Fruit fly (Drosophila melanogaster) whole organism, embryonic: ENCODE results near the gene tipE.

Experiments used
- CG10321 ChIP-seq: fragments of 200-800 bp; sonication (Bioruptor generic); IDR thresholded peaks from 2 replicates; pipeline ENCODE4 v1.3.6; 2022; ENCODE audit warnings: missing biosample characterization, missing genetic modification characterization
- CG11695 ChIP-seq: fragments of 200-800 bp; sonication (Bioruptor generic); IDR thresholded peaks from 3 replicates; pipeline ENCODE4 v1.3.6; 2022; ENCODE audit warnings: missing biosample characterization, missing genetic modification characterization
- CG1233 ChIP-seq: fragments of 200-800 bp; sonication (Bioruptor generic); optimal IDR thresholded peaks from 4 replicates; lab custom pipeline; 2018; ENCODE audit warnings: missing biosample characterization, mild to moderate bottlenecking, missing genetic modification characterization
- CG13287 ChIP-seq: fragments of 200-800 bp; sonication (Bioruptor generic); IDR thresholded peaks from 2 replicates; pipeline ENCODE4 v1.3.6; 2022; ENCODE audit warnings: missing biosample characterization, missing genetic modification characterization; ENCODE audit not compliant: partially characterized antibody
- CG17328 ChIP-seq: fragments of 200-800 bp; sonication (Bioruptor generic); IDR thresholded peaks from 2 replicates; pipeline ENCODE4 v1.3.6; 2022; ENCODE audit warnings: missing biosample characterization, missing genetic modification characterization
- CG17359 ChIP-seq: fragments of 200-800 bp; sonication (Bioruptor generic); optimal IDR thresholded peaks from 3 replicates; lab custom pipeline; 2018; ENCODE audit warnings: missing biosample characterization, mild to moderate bottlenecking, missing genetic modification characterization, moderate library complexity
- CG34224 ChIP-seq: fragments of 200-800 bp; sonication (Bioruptor generic); IDR thresholded peaks from 3 replicates; pipeline ENCODE4 v1.3.6; 2022; ENCODE audit warnings: missing biosample characterization, missing genetic modification characterization; ENCODE audit not compliant: partially characterized antibody
- CG34376 ChIP-seq: fragments of 200-800 bp; sonication (Bioruptor generic); optimal IDR thresholded peaks from 2 replicates; lab custom pipeline; 2018; ENCODE audit warnings: missing biosample characterization, mild to moderate bottlenecking, missing genetic modification characterization
- CG34422 ChIP-seq: fragments of 200-800 bp; sonication (Bioruptor generic); IDR thresholded peaks from 3 replicates; pipeline ENCODE4 v1.3.6; 2022; ENCODE audit warnings: missing biosample characterization, missing genetic modification characterization
- CG4282 ChIP-seq: fragments of 200-800 bp; sonication (Bioruptor generic); optimal IDR thresholded peaks from 2 replicates; lab custom pipeline; 2016; ENCODE audit warnings: missing biosample characterization, missing genetic modification characterization
- CG4360 ChIP-seq: fragments of 200-800 bp; sonication (Bioruptor generic); IDR thresholded peaks from 2 replicates; pipeline ENCODE4 v1.3.6; 2022; ENCODE audit warnings: missing biosample characterization, missing genetic modification characterization
- CG6272 ChIP-seq: fragments of 200-800 bp; sonication (Bioruptor generic); IDR thresholded peaks from 2 replicates; pipeline ENCODE4 v1.3.6; 2022; ENCODE audit warnings: missing biosample characterization, missing genetic modification characterization
- CG6813 ChIP-seq: fragments of 200-800 bp; sonication (Bioruptor generic); optimal IDR thresholded peaks from 2 replicates; lab custom pipeline; 2017; ENCODE audit warnings: missing biosample characterization, missing genetic modification characterization, mild to moderate bottlenecking, moderate library complexity, missing genetic modification reagents
- CG7745 ChIP-seq: fragments of 200-800 bp; sonication (Bioruptor generic); optimal IDR thresholded peaks from 2 replicates; lab custom pipeline; 2018; ENCODE audit warnings: missing biosample characterization, mild to moderate bottlenecking, missing genetic modification characterization, moderate library complexity
- CG8765 ChIP-seq: fragments of 200-800 bp; sonication (Bioruptor generic); IDR thresholded peaks from 2 replicates; pipeline ENCODE4 v1.3.6; 2022; ENCODE audit warnings: missing biosample characterization, missing genetic modification characterization
- CG9797 ChIP-seq: fragments of 200-800 bp; sonication (Bioruptor generic); optimal IDR thresholded peaks from 3 replicates; lab custom pipeline; 2018; ENCODE audit warnings: missing biosample characterization, mild to moderate bottlenecking, missing genetic modification characterization
- Dad ChIP-seq: fragments of 200-800 bp; sonication (Bioruptor generic); optimal IDR thresholded peaks from 3 replicates; lab custom pipeline; 2016; ENCODE audit warnings: missing biosample characterization, missing genetic modification characterization
- Dll ChIP-seq: fragments of 200-800 bp; sonication (Bioruptor generic); IDR thresholded peaks from 4 replicates; pipeline ENCODE4 v1.3.6; 2022; ENCODE audit warnings: missing biosample characterization, missing genetic modification characterization; ENCODE audit not compliant: partially characterized antibody
- ERR ChIP-seq: fragments of 200-800 bp; sonication (Bioruptor generic); optimal IDR thresholded peaks from 2 replicates; lab custom pipeline; 2016; ENCODE audit warnings: missing biosample characterization, missing genetic modification characterization
- HLHmδ ChIP-seq: fragments of 200-800 bp; sonication (Bioruptor generic); optimal IDR thresholded peaks from 2 replicates; lab custom pipeline; 2018; ENCODE audit warnings: missing biosample characterization, mild to moderate bottlenecking, missing genetic modification characterization, moderate library complexity
- Jarid2 ChIP-seq: fragments of 200-800 bp; sonication (Bioruptor generic); optimal IDR thresholded peaks from 3 replicates; lab custom pipeline; 2017; ENCODE audit warnings: mild to moderate bottlenecking, missing biosample characterization, missing genetic modification reagents, missing genetic modification characterization
- MESR4 ChIP-seq: fragments of 200-800 bp; sonication (Bioruptor generic); optimal IDR thresholded peaks from 2 replicates; lab custom pipeline; 2018; ENCODE audit warnings: missing biosample characterization, mild to moderate bottlenecking, missing genetic modification characterization, moderate library complexity
- Mad ChIP-seq: fragments of 200-800 bp; sonication (Bioruptor generic); optimal IDR thresholded peaks from 2 replicates; lab custom pipeline; 2016; ENCODE audit warnings: missing biosample characterization, missing genetic modification characterization
- Med ChIP-seq: fragments of 200-800 bp; sonication (Bioruptor generic); peaks from one replicate; lab custom pipeline; 2016; ENCODE audit warnings: missing biosample characterization, missing genetic modification characterization, mild to moderate bottlenecking, inconsistent platforms, moderate library complexity
- Meics ChIP-seq: fragments of 200-800 bp; sonication (Bioruptor generic); optimal IDR thresholded peaks from 2 replicates; lab custom pipeline; 2017; ENCODE audit warnings: missing biosample characterization, mild to moderate bottlenecking, missing genetic modification characterization
- Nf-YA ChIP-seq: fragments of 200-800 bp; sonication (Bioruptor generic); IDR thresholded peaks from 2 replicates; pipeline ENCODE4 v1.3.6; 2022; ENCODE audit warnings: missing biosample characterization, missing genetic modification characterization
- Nf-YC ChIP-seq: fragments of 200-800 bp; optimal IDR thresholded peaks from 3 replicates; lab custom pipeline; 2019; ENCODE audit warnings: missing biosample characterization, mild to moderate bottlenecking, missing genetic modification characterization, moderate library complexity
- Opbp ChIP-seq: fragments of 200-800 bp; sonication (Bioruptor generic); IDR thresholded peaks from 3 replicates; pipeline ENCODE4 v1.3.6; 2022; ENCODE audit warnings: missing biosample characterization, missing genetic modification characterization; ENCODE audit not compliant: partially characterized antibody
- Rx ChIP-seq: fragments of 200-800 bp; sonication (Bioruptor generic); IDR thresholded peaks from 2 replicates; pipeline ENCODE4 v1.3.6; 2022; ENCODE audit warnings: missing biosample characterization, missing genetic modification characterization
- Sox102F ChIP-seq: fragments of 200-800 bp; sonication (Bioruptor generic); optimal IDR thresholded peaks from 2 replicates; lab custom pipeline; 2018; ENCODE audit warnings: missing biosample characterization, mild to moderate bottlenecking, missing genetic modification characterization, moderate library complexity
- Xrp1 ChIP-seq: fragments of 200-800 bp; sonication (Bioruptor generic); IDR thresholded peaks from 2 replicates; pipeline ENCODE4 v1.3.6; 2022; ENCODE audit warnings: missing biosample characterization, missing genetic modification characterization
- YL-1 ChIP-seq: fragments of 200-800 bp; sonication (Bioruptor generic); optimal IDR thresholded peaks from 3 replicates; lab custom pipeline; 2017; ENCODE audit warnings: missing biosample characterization, mild to moderate bottlenecking, missing genetic modification characterization
- eyg ChIP-seq: fragments of 200-800 bp; sonication (Bioruptor generic); optimal IDR thresholded peaks from 3 replicates; lab custom pipeline; 2016; ENCODE audit warnings: missing biosample characterization, missing genetic modification characterization
- fd64A ChIP-seq: fragments of 200-800 bp; sonication (Bioruptor generic); optimal IDR thresholded peaks from 3 replicates; lab custom pipeline; 2018; ENCODE audit warnings: missing biosample characterization, mild to moderate bottlenecking, missing genetic modification characterization
- grau ChIP-seq: fragments of 200-800 bp; optimal IDR thresholded peaks from 3 replicates; lab custom pipeline; 2019; ENCODE audit warnings: missing biosample characterization, mild to moderate bottlenecking, missing genetic modification characterization, moderate library complexity
- h ChIP-seq: fragments of >200 bp; optimal IDR thresholded peaks from 2 replicates; lab custom pipeline; 2017
- lov ChIP-seq, 2 experiments: fragments of 200-800 bp in 1 of 2; fragments of >200 bp in 1 of 2; sonication (Bioruptor generic) in 1 of 2; IDR thresholded peaks in 1 of 2; optimal IDR thresholded peaks in 1 of 2; 2 replicates in 1 of 2; 3 replicates in 1 of 2; pipeline versions ENCODE4 v1.3.6 to Lab custom; 2017 to 2022; ENCODE audit warnings: missing biosample characterization in 1 of 2, missing genetic modification characterization in 1 of 2
- mam ChIP-seq: fragments of 200-800 bp; sonication (Bioruptor generic); optimal IDR thresholded peaks from 3 replicates; lab custom pipeline; 2016; ENCODE audit warnings: missing biosample characterization, missing genetic modification characterization
- mirr ChIP-seq: fragments of 200-800 bp; sonication (Bioruptor generic); optimal IDR thresholded peaks from 3 replicates; lab custom pipeline; 2018; ENCODE audit warnings: missing biosample characterization, mild to moderate bottlenecking, missing genetic modification characterization
- oc ChIP-seq: fragments of 200-800 bp; sonication (Bioruptor generic); optimal IDR thresholded peaks from 2 replicates; lab custom pipeline; 2018; ENCODE audit warnings: missing biosample characterization, mild to moderate bottlenecking, missing genetic modification characterization, moderate library complexity
- p53 ChIP-seq: fragments of 200-800 bp; sonication (Bioruptor generic); optimal IDR thresholded peaks from 2 replicates; lab custom pipeline; 2016; ENCODE audit warnings: missing biosample characterization, missing genetic modification characterization
- prd ChIP-seq, 3 experiments: fragments of >200 bp in 2 of 3; fragments of 200-800 bp in 1 of 3; sonication (Bioruptor generic) in 1 of 3; optimal IDR thresholded peaks in 2 of 3; IDR thresholded peaks in 1 of 3; 2 replicates in 2 of 3; 3 replicates in 1 of 3; pipeline versions ENCODE4 v1.3.6 to Lab custom; 2017 to 2022; ENCODE audit warnings: missing biosample characterization in 1 of 3, missing genetic modification characterization in 1 of 3
- sens ChIP-seq: fragments of 200-800 bp; sonication (Bioruptor generic); peaks from one replicate; lab custom pipeline; 2016; ENCODE audit warnings: missing biosample characterization, missing genetic modification characterization
- sens-2 ChIP-seq: fragments of 200-800 bp; sonication (Bioruptor generic); IDR thresholded peaks from 2 replicates; pipeline ENCODE4 v1.3.6; 2022; ENCODE audit warnings: missing biosample characterization, missing genetic modification characterization
- sna ChIP-seq: fragments of 200-800 bp; sonication (Bioruptor generic); IDR thresholded peaks from 2 replicates; pipeline ENCODE4 v1.3.6; 2022; ENCODE audit warnings: missing biosample characterization, missing genetic modification characterization; ENCODE audit not compliant: partially characterized antibody
- so ChIP-seq: fragments of 200-800 bp; sonication (Bioruptor generic); IDR thresholded peaks from 3 replicates; pipeline ENCODE4 v1.3.6; 2022; ENCODE audit warnings: missing biosample characterization, missing genetic modification characterization
- vvl ChIP-seq: fragments of 200-800 bp; sonication (Bioruptor generic); IDR thresholded peaks from 2 replicates; pipeline ENCODE4 v1.3.6; 2022; ENCODE audit warnings: missing biosample characterization, missing genetic modification characterization
- yki ChIP-seq: fragments of >200 bp; optimal IDR thresholded peaks from 3 replicates; lab custom pipeline; 2018
- z ChIP-seq: fragments of 200-800 bp; sonication (Bioruptor generic); IDR thresholded peaks from 3 replicates; pipeline ENCODE4 v1.3.6; 2022; ENCODE audit warnings: missing biosample characterization, missing genetic modification characterization
- zen ChIP-seq: fragments of 200-800 bp; sonication (Bioruptor generic); optimal IDR thresholded peaks from 3 replicates; lab custom pipeline; 2018; ENCODE audit warnings: missing biosample characterization, mild to moderate bottlenecking, missing genetic modification characterization, moderate library complexity

Gene tipE

DNA sequence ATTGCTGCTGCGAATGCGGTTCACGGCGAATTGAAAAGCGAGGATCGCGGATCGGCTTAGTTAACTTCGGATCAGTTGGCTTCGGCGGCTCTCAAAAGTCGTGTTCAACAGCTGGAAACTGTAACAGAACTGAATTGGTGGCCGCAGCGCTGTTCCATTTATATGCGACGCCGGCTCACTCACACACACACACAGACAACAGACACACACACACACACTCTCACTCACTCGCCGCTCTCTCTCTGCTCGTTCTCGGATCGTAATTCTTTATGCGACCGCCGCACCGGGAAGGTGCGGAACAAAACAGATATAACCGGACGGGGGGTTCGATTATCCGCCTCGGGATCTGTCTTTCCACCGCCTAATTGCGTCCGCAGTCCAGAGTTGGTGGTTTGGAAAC, 38.9 kb downstream of the tipE start, which contains the start of gene CG46460 (continued):
- peak; percentile 36; the same call in 1 of the 2 replicates for TF ChIP-seq CG13287 (GFP tag; lab: Robert Waterston, UW)
- TF ChIP-seq ERR (GFP tag; lab: Kevin White, UChicago), result no peak
- TF ChIP-seq Med (GFP tag; lab: Kevin White, UChicago), result peak; percentile 84
- TF ChIP-seq CG4360, result peak; percentile 39; the same call in 1 of the 2 replicates
- peak; percentile 31; the same call in 1 of the 2 replicates for TF ChIP-seq sens-2 (GFP tag; lab: Robert Waterston, UW)
- TF ChIP-seq Nf-YC (tag; lab: Kevin White, UChicago), result peak; percentile 6
- no peak for TF ChIP-seq Mad (GFP tag; lab: Kevin White, UChicago)
- no peak for TF ChIP-seq CG7745 (tag; lab: Kevin White, UChicago)
- peak; percentile 6 for TF ChIP-seq CG34376 (GFP tag; lab: Kevin White, UChicago)
- TF ChIP-seq Jarid2 (GFP tag; lab: Kevin White, UChicago), result peak; percentile 84
- TF ChIP-seq zen (tag; lab: Kevin White, UChicago), result peak; percentile 70
- no peak for TF ChIP-seq mam (GFP tag; lab: Kevin White, UChicago)
- no peak for TF ChIP-seq sna
- TF ChIP-seq Dad (GFP tag; lab: Kevin White, UChicago), result no peak
- no peak for TF ChIP-seq MESR4 (GFP tag; lab: Kevin White, UChicago)
- peak; percentile 81 for TF ChIP-seq sens (GFP tag; lab: Kevin White, UChicago)
- TF ChIP-seq CG34422 (GFP tag; lab: Robert Waterston, UW), result 0 out of 3 replicates have a peak, but pooled peaks have one; percentile 36
- peak; percentile 16 for TF ChIP-seq yki (lab: Kevin White, UChicago)
- TF ChIP-seq CG34224 (GFP tag; lab: Robert Waterston, UW), result no peak
- TF ChIP-seq vvl, result peak; percentile 41; the same call in 1 of the 2 replicates
- no peak for TF ChIP-seq CG9797 (GFP tag; lab: Kevin White, UChicago)
- peak; percentile 67; the same call in 2 of the 3 replicates for TF ChIP-seq so (GFP tag; lab: Robert Waterston, UW)
- TF ChIP-seq HLHmδ (GFP tag; lab: Kevin White, UChicago), result peak; percentile 22
- TF ChIP-seq mirr (GFP tag; lab: Kevin White, UChicago), result no peak
- no peak for TF ChIP-seq p53 (GFP tag; lab: Kevin White, UChicago)
- peak; percentile 43 for TF ChIP-seq oc (tag; lab: Kevin White, UChicago)
- no peak for TF ChIP-seq lov (optimal IDR thresholded peaks at IDR 0.05; lab: Kevin White, UChicago)
- 0 out of 3 replicates have a peak, but pooled peaks have one; percentile 28 for TF ChIP-seq lov (GFP tag; IDR thresholded peaks at IDR 0.05; lab: Robert Waterston, UW)
- TF ChIP-seq Opbp (GFP tag; lab: Robert Waterston, UW), result peak; percentile 43; the same call in 1 of the 3 replicates
- TF ChIP-seq fd64A (GFP tag; lab: Kevin White, UChicago), result no peak
- no peak for TF ChIP-seq CG8765
- TF ChIP-seq CG4282, result no peak
- TF ChIP-seq Meics, result no peak
- no peak for TF ChIP-seq CG10321 (GFP tag; lab: Robert Waterston, UW)
- TF ChIP-seq CG6813 (GFP tag; lab: Kevin White, UChicago), result peak; percentile 19
- peak; percentile 92 for TF ChIP-seq CG11695 (GFP tag; lab: Robert Waterston, UW)
- TF ChIP-seq z (GFP tag; lab: Robert Waterston, UW), result peak; percentile 81
- TF ChIP-seq Xrp1 (GFP tag; lab: Robert Waterston, UW), result no peak
- TF ChIP-seq Sox102F (GFP tag; lab: Kevin White, UChicago), result no peak
- no peak for TF ChIP-seq h (lab: Kevin White, UChicago)
- TF ChIP-seq CG17328 (GFP tag; lab: Robert Waterston, UW), result peak; percentile 11; the same call in 1 of the 2 replicates
- no peak for TF ChIP-seq CG1233
- no peak for TF ChIP-seq eyg
- TF ChIP-seq prd (optimal IDR thresholded peaks at IDR 0.05; lab: Kevin White, UChicago), result no peak
- TF ChIP-seq prd (GFP tag; IDR thresholded peaks at IDR 0.05; lab: Robert Waterston, UW), result peak; percentile 10; the same call in 1 of the 3 replicates
- no peak for TF ChIP-seq Rx
- TF ChIP-seq YL-1, result no peak
- 0 out of 4 replicates have a peak, but pooled peaks have one; percentile 22 for TF ChIP-seq Dll
- TF ChIP-seq Nf-YA (GFP tag; lab: Robert Waterston, UW), result no peak
- TF ChIP-seq CG17359, result no peak
- no peak for TF ChIP-seq CG6272 (GFP tag; lab: Robert Waterston, UW)
- TF ChIP-seq grau (tag; lab: Kevin White, UChicago), result peak; percentile 21
